Worm (Caenorhabditis elegans) whole organism, midembryonic: ENCODE measurements around the gene egl-15.

ENCODE experiments used
- T22C8.4 ChIP-seq: fragments of 200-800 bp; sonication (Bioruptor generic); IDR thresholded peaks from 2 replicates; pipeline ENCODE4 v1.3.6; 2022; ENCODE audit warnings: missing genetic modification characterization, missing compliant biosample characterization
- cog-1 ChIP-seq: sonication (generic microtip); optimal IDR thresholded peaks from 2 replicates; lab custom pipeline; 2016; ENCODE audit warnings: missing genetic modification characterization, missing compliant biosample characterization
- med-1 ChIP-seq: sonication (generic microtip); optimal IDR thresholded peaks from 2 replicates; lab custom pipeline; 2017; ENCODE audit warnings: missing genetic modification characterization, mild to moderate bottlenecking, missing compliant biosample characterization, antibody characterized with exemption, missing genetic modification reagents; ENCODE audit not compliant: insufficient read depth
- ztf-29 ChIP-seq: fragments of 200-800 bp; sonication (Bioruptor generic); IDR thresholded peaks from 2 replicates; pipeline ENCODE4 v1.3.6; 2022; ENCODE audit warnings: missing genetic modification reagents, missing genetic modification characterization, missing compliant biosample characterization

DNA sequence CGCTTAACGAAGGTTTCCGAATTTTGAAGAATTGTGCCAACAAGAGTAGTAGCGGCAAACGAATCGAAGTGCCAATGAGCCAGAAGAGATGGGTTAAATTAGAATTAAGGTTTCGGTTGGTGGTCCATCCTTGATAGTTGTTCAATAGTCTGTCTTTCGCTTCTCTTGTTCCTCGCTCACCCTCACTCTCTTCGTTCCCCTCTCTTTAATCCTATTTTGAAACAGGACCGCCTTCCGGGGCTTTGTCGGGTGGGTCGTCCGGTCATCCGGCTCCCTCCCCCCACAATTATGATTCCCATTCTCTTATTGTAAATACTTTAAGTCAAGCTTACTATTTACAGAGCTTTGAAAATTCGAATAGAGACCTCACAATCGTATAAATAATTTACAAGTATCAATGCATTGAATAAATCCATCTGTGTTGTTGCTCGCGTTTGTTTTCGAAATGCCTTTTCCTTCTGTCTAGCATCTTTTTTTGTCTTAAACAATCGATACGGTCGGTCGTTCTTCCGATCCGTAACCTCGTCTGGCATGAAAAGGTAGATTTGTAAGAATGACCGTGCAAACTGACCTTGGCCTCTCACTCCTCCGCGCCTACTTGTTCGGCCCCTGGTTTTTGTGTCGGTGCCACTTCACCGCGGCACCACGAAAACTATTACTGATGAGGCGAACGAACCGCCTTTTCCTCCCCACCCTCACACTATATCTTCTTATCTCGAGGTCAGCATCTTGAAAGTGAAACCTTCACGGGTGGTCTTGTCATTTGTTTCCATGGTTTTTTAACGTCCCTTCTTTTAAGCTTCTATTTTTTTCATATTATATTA, 17.1 kb downstream of the egl-15 start:
- TF ChIP-seq med-1 (GFP tag; lab: Kevin White, UChicago): no peak
- TF ChIP-seq cog-1 (tag; lab: Kevin White, UChicago): no peak
- TF ChIP-seq ztf-29: no peak
- no peak for TF ChIP-seq T22C8.4 (GFP tag; lab: Robert Waterston, UW)
